Fruit fly (Drosophila melanogaster) whole organism, embryonic: ENCODE results near the gene Ppi1.

Experiments used
- Bgb ChIP-seq: fragments of 200-800 bp; sonication (Bioruptor generic); IDR thresholded peaks from 2 replicates; pipeline ENCODE4 v1.3.6; 2022; ENCODE audit warnings: missing biosample characterization, missing genetic modification characterization; ENCODE audit not compliant: partially characterized antibody
- CG10209 ChIP-seq: fragments of 200-800 bp; sonication (Bioruptor generic); optimal IDR thresholded peaks from 3 replicates; lab custom pipeline; 2017; ENCODE audit warnings: missing biosample characterization, mild to moderate bottlenecking, missing genetic modification characterization, missing genetic modification reagents
- CG10321 ChIP-seq: fragments of 200-800 bp; sonication (Bioruptor generic); IDR thresholded peaks from 2 replicates; pipeline ENCODE4 v1.3.6; 2022; ENCODE audit warnings: missing biosample characterization, missing genetic modification characterization
- CG11085 ChIP-seq: fragments of 200-800 bp; sonication (Bioruptor generic); IDR thresholded peaks from 2 replicates; pipeline ENCODE4 v1.3.6; 2022; ENCODE audit warnings: missing biosample characterization, missing genetic modification characterization
- CG11560 ChIP-seq: fragments of 200-800 bp; sonication (Bioruptor generic); IDR thresholded peaks from 3 replicates; pipeline ENCODE4 v1.3.6; 2022; ENCODE audit warnings: missing biosample characterization, missing genetic modification characterization
- CG12391 ChIP-seq: fragments of 200-800 bp; sonication (Bioruptor generic); optimal IDR thresholded peaks from 3 replicates; lab custom pipeline; 2018; ENCODE audit warnings: missing biosample characterization, mild to moderate bottlenecking, missing genetic modification characterization, moderate library complexity
- CG14710 ChIP-seq: fragments of 200-800 bp; sonication (Bioruptor generic); optimal IDR thresholded peaks from 3 replicates; lab custom pipeline; 2019; ENCODE audit warnings: missing biosample characterization, mild to moderate bottlenecking, missing genetic modification characterization, moderate library complexity
- CG14965 ChIP-seq: fragments of 200-800 bp; sonication (Bioruptor generic); optimal IDR thresholded peaks from 2 replicates; lab custom pipeline; 2016; ENCODE audit warnings: missing biosample characterization, missing genetic modification characterization, borderline replicate concordance
- CG15011 ChIP-seq: fragments of 200-800 bp; sonication (Bioruptor generic); optimal IDR thresholded peaks from 3 replicates; lab custom pipeline; 2018; ENCODE audit warnings: missing biosample characterization, mild to moderate bottlenecking, missing genetic modification characterization
- CG1602 ChIP-seq: fragments of 200-800 bp; sonication (Bioruptor generic); optimal IDR thresholded peaks from 3 replicates; lab custom pipeline; 2016; ENCODE audit warnings: missing biosample characterization, missing genetic modification characterization
- CG18262 ChIP-seq: fragments of 200-800 bp; optimal IDR thresholded peaks from 3 replicates; lab custom pipeline; 2019; ENCODE audit warnings: missing biosample characterization, mild to moderate bottlenecking, missing genetic modification characterization, moderate library complexity
- CG18619 ChIP-seq: fragments of 200-800 bp; sonication (Bioruptor generic); optimal IDR thresholded peaks from 3 replicates; lab custom pipeline; 2017; ENCODE audit warnings: missing biosample characterization, mild to moderate bottlenecking, missing genetic modification characterization
- CG2120 ChIP-seq: fragments of 200-800 bp; sonication (Bioruptor generic); optimal IDR thresholded peaks from 3 replicates; lab custom pipeline; 2016; ENCODE audit warnings: missing biosample characterization, missing genetic modification characterization
- CG3065 ChIP-seq: fragments of 200-800 bp; sonication (Bioruptor generic); optimal IDR thresholded peaks from 2 replicates; lab custom pipeline; 2016; ENCODE audit warnings: missing biosample characterization, missing genetic modification characterization
- CG31388 ChIP-seq: fragments of 200-800 bp; sonication (Bioruptor generic); optimal IDR thresholded peaks from 2 replicates; lab custom pipeline; 2016; ENCODE audit warnings: missing biosample characterization, missing genetic modification characterization
- CG31441 ChIP-seq: fragments of 200-800 bp; sonication (Bioruptor generic); IDR thresholded peaks from 2 replicates; pipeline ENCODE4 v1.3.6; 2022; ENCODE audit warnings: missing biosample characterization, missing genetic modification characterization
- CG32767 ChIP-seq: fragments of 200-800 bp; sonication (Bioruptor generic); IDR thresholded peaks from 2 replicates; pipeline ENCODE4 v1.3.6; 2022; ENCODE audit warnings: missing biosample characterization, missing genetic modification characterization
- CG32772 ChIP-seq: fragments of 200-800 bp; sonication (Bioruptor generic); IDR thresholded peaks from 2 replicates; pipeline ENCODE4 v1.3.6; 2022; ENCODE audit warnings: missing biosample characterization, missing genetic modification characterization
- CG34376 ChIP-seq: fragments of 200-800 bp; sonication (Bioruptor generic); optimal IDR thresholded peaks from 2 replicates; lab custom pipeline; 2018; ENCODE audit warnings: missing biosample characterization, mild to moderate bottlenecking, missing genetic modification characterization
- CG3726 ChIP-seq: fragments of 200-800 bp; sonication (Bioruptor generic); IDR thresholded peaks from 3 replicates; pipeline ENCODE4, ENCODE4 v1.3.6; 2022; ENCODE audit warnings: missing biosample characterization, missing genetic modification characterization
- CG3847 ChIP-seq: fragments of 200-800 bp; sonication (Bioruptor generic); IDR thresholded peaks from 2 replicates; pipeline ENCODE4 v1.3.6; 2022; ENCODE audit warnings: missing biosample characterization, missing genetic modification characterization
- CG4730 ChIP-seq: fragments of 200-800 bp; sonication (Bioruptor generic); IDR thresholded peaks from 2 replicates; pipeline ENCODE4 v1.3.6; 2022; ENCODE audit warnings: missing biosample characterization, missing genetic modification characterization
- CG6854 ChIP-seq: fragments of 200-800 bp; sonication (Bioruptor generic); optimal IDR thresholded peaks from 3 replicates; lab custom pipeline; 2017; ENCODE audit warnings: missing biosample characterization, mild to moderate bottlenecking, missing genetic modification characterization
- CG7839 ChIP-seq: fragments of 200-800 bp; sonication (Bioruptor generic); optimal IDR thresholded peaks from 3 replicates; lab custom pipeline; 2018; ENCODE audit warnings: missing biosample characterization, mild to moderate bottlenecking, missing genetic modification characterization, moderate library complexity
- CG7928 ChIP-seq: fragments of 200-800 bp; sonication (Bioruptor generic); optimal IDR thresholded peaks from 2 replicates; lab custom pipeline; 2017; ENCODE audit warnings: missing biosample characterization, mild to moderate bottlenecking, missing genetic modification characterization
- CG8924 ChIP-seq: fragments of 200-800 bp; optimal IDR thresholded peaks from 3 replicates; lab custom pipeline; 2019; ENCODE audit warnings: missing biosample characterization, mild to moderate bottlenecking, missing genetic modification characterization, moderate library complexity
- CG9817 ChIP-seq: fragments of 200-800 bp; sonication (Bioruptor generic); optimal IDR thresholded peaks from 2 replicates; lab custom pipeline; 2018; ENCODE audit warnings: missing biosample characterization, mild to moderate bottlenecking, missing genetic modification characterization, moderate library complexity
- Deaf1 ChIP-seq: fragments of 200-800 bp; optimal IDR thresholded peaks from 3 replicates; lab custom pipeline; 2019; ENCODE audit warnings: missing biosample characterization, mild to moderate bottlenecking, missing genetic modification characterization, moderate library complexity
- H15 ChIP-seq: fragments of 200-800 bp; sonication (Bioruptor generic); IDR thresholded peaks from 3 replicates; pipeline ENCODE4 v1.3.6; 2022; ENCODE audit warnings: missing biosample characterization, missing genetic modification characterization
- HLHmδ ChIP-seq: fragments of 200-800 bp; sonication (Bioruptor generic); optimal IDR thresholded peaks from 2 replicates; lab custom pipeline; 2018; ENCODE audit warnings: missing biosample characterization, mild to moderate bottlenecking, missing genetic modification characterization, moderate library complexity
- Hr78 ChIP-seq, 2 experiments: fragments of 200-800 bp in 1 of 2; fragments of >200 bp in 1 of 2; sonication (Bioruptor generic) in 1 of 2; optimal IDR thresholded peaks; 2 replicates each; lab custom pipeline; 2017 to 2019; ENCODE audit warnings: missing biosample characterization in 2 of 2, missing genetic modification characterization in 2 of 2, mild to moderate bottlenecking in 1 of 2, moderate library complexity in 1 of 2
- Med ChIP-seq: fragments of 200-800 bp; sonication (Bioruptor generic); peaks from one replicate; lab custom pipeline; 2016; ENCODE audit warnings: missing biosample characterization, missing genetic modification characterization, mild to moderate bottlenecking, inconsistent platforms, moderate library complexity
- Optix ChIP-seq: fragments of 200-800 bp; sonication (Bioruptor generic); IDR thresholded peaks from 3 replicates; pipeline ENCODE4 v1.3.6; 2022; ENCODE audit warnings: missing biosample characterization, missing genetic modification characterization
- Scr ChIP-seq: fragments of 200-800 bp; sonication (Bioruptor generic); IDR thresholded peaks from 2 replicates; pipeline ENCODE4 v1.3.6; 2022; ENCODE audit warnings: missing biosample characterization, missing genetic modification characterization; ENCODE audit not compliant: partially characterized antibody
- Six4 ChIP-seq: fragments of 200-800 bp; sonication (Bioruptor generic); optimal IDR thresholded peaks from 2 replicates; lab custom pipeline; 2016; ENCODE audit warnings: missing biosample characterization, missing genetic modification characterization
- Usf ChIP-seq: fragments of 200-800 bp; sonication (Bioruptor generic); optimal IDR thresholded peaks from 2 replicates; lab custom pipeline; 2017; ENCODE audit warnings: missing genotype, missing biosample characterization, missing genetic modification characterization
- abd-A ChIP-seq: fragments of 200-800 bp; sonication (Bioruptor generic); optimal IDR thresholded peaks from 3 replicates; lab custom pipeline; 2019; ENCODE audit warnings: missing biosample characterization, mild to moderate bottlenecking, missing genetic modification characterization, moderate library complexity
- ase ChIP-seq: fragments of 200-800 bp; sonication (Bioruptor generic); IDR thresholded peaks from 3 replicates; pipeline ENCODE4 v1.3.6; 2022; ENCODE audit warnings: missing biosample characterization, missing genetic modification characterization
- dati ChIP-seq: fragments of 200-800 bp; sonication (Bioruptor generic); IDR thresholded peaks from 2 replicates; pipeline ENCODE4 v1.3.6; 2022; ENCODE audit warnings: missing biosample characterization, missing genetic modification characterization
- dysf ChIP-seq: fragments of 200-800 bp; sonication (Bioruptor generic); IDR thresholded peaks from 3 replicates; pipeline ENCODE4 v1.3.6; 2022; ENCODE audit warnings: missing biosample characterization, missing genetic modification characterization
- kay ChIP-seq: fragments of 200-800 bp; sonication (Bioruptor generic); optimal IDR thresholded peaks from 2 replicates; lab custom pipeline; 2016; ENCODE audit warnings: missing biosample characterization, missing genetic modification characterization
- nmo ChIP-seq: fragments of 200-800 bp; sonication (Bioruptor generic); optimal IDR thresholded peaks from 2 replicates; lab custom pipeline; 2018; ENCODE audit warnings: missing biosample characterization, mild to moderate bottlenecking, missing genetic modification characterization, moderate library complexity
- onecut ChIP-seq: fragments of 200-800 bp; sonication (Bioruptor generic); IDR thresholded peaks from 2 replicates; pipeline ENCODE4 v1.3.6; 2022; ENCODE audit warnings: missing biosample characterization, missing genetic modification characterization
- pum ChIP-seq: fragments of 200-800 bp; sonication (Bioruptor generic); optimal IDR thresholded peaks from 2 replicates; lab custom pipeline; 2016; ENCODE audit warnings: missing biosample characterization, missing genetic modification characterization
- repo ChIP-seq: fragments of 200-800 bp; sonication (Bioruptor generic); optimal IDR thresholded peaks from 2 replicates; lab custom pipeline; 2016; ENCODE audit warnings: missing biosample characterization, missing genetic modification characterization
- seq ChIP-seq: fragments of 200-800 bp; sonication (Bioruptor generic); IDR thresholded peaks from 2 replicates; pipeline ENCODE4 v1.3.6; 2022; ENCODE audit warnings: missing biosample characterization, missing genetic modification characterization
- sim ChIP-seq: fragments of 200-800 bp; sonication (Bioruptor generic); IDR thresholded peaks from 2 replicates; pipeline ENCODE4 v1.3.6; 2022; ENCODE audit warnings: missing biosample characterization, missing genetic modification characterization
- sna ChIP-seq: fragments of 200-800 bp; sonication (Bioruptor generic); IDR thresholded peaks from 2 replicates; pipeline ENCODE4 v1.3.6; 2022; ENCODE audit warnings: missing biosample characterization, missing genetic modification characterization; ENCODE audit not compliant: partially characterized antibody
- ssp ChIP-seq: fragments of 200-800 bp; sonication (Bioruptor generic); IDR thresholded peaks from 2 replicates; pipeline ENCODE4 v1.3.6; 2022; ENCODE audit warnings: missing biosample characterization, missing genetic modification characterization
- tin ChIP-seq: fragments of 200-800 bp; sonication (Bioruptor generic); optimal IDR thresholded peaks from 3 replicates; lab custom pipeline; 2016; ENCODE audit warnings: missing biosample characterization, missing genetic modification characterization
- ttk ChIP-seq: fragments of 200-800 bp; sonication (Bioruptor generic); IDR thresholded peaks from 2 replicates; pipeline ENCODE4 v2.1.2; 2022; ENCODE audit warnings: missing biosample characterization, missing genetic modification characterization
- tup ChIP-seq: fragments of 200-800 bp; sonication (Bioruptor generic); optimal IDR thresholded peaks from 2 replicates; lab custom pipeline; 2016; ENCODE audit warnings: missing biosample characterization, mild to moderate bottlenecking, missing genetic modification characterization, moderate library complexity

Ppi1 gene

DNA sequence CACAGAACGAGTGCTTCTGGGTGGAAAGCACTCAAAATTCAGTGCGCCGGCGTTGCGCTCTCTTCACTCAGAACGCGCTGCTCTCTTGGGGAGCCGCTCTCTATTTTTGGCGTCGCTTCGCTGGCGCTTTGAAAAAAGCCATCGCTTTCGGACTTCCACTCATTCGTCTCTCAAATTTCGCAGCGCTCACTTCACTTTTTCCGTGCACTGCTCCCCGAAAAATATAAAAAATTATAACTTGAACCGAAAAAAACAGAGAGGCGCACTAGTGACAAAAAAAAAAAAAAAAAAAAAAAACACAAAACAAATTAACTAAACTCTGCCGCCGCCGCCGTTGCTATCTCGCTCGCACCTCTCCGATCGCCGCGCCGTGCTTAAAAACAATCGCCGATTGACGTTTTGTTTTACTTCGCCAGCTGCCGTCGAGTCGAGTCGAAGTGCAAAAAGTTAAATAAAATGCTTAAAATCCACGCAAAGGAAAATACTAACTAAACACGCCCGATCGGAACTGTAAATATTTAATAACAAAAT lies 29.5 kb downstream of the Ppi1 start:
- TF ChIP-seq HLHmδ (GFP tag; lab: Kevin White, UChicago) (no peak), CG18619 (GFP tag; lab: Kevin White, UChicago) (no peak), tin (GFP tag; lab: Kevin White, UChicago) (no peak), sna (peak; percentile 72), CG11560 (no peak), ssp (GFP tag; lab: Robert Waterston, UW) (no peak), nmo (GFP tag; lab: Kevin White, UChicago) (no peak), sim (GFP tag; lab: Robert Waterston, UW) (no peak), Usf (no peak), dati (GFP tag; lab: Robert Waterston, UW) (no peak), CG10321 (GFP tag; lab: Robert Waterston, UW) (no peak), CG11085 (no peak), Med (GFP tag; lab: Kevin White, UChicago) (peak; percentile 58), CG15011 (GFP tag; lab: Kevin White, UChicago) (no peak), Bgb (GFP tag; lab: Robert Waterston, UW) (peak; percentile 72; the same call in 1 of the 2 replicates), Six4 (GFP tag; lab: Kevin White, UChicago) (no peak), CG3726 (no peak), CG18262 (tag; lab: Kevin White, UChicago) (no peak), CG32767 (GFP tag; lab: Robert Waterston, UW) (no peak), ase (no peak), repo (GFP tag; lab: Kevin White, UChicago) (peak; percentile 22), CG2120 (GFP tag; lab: Kevin White, UChicago) (no peak), CG7928 (no peak), abd-A (tag; lab: Kevin White, UChicago) (no peak), CG4730 (no peak), CG14710 (tag; lab: Kevin White, UChicago) (no peak), Hr78 (GFP tag; optimal IDR thresholded peaks at IDR 0.05; lab: Kevin White, UChicago) (no peak), CG32772 (GFP tag; lab: Robert Waterston, UW) (peak; percentile 74), Scr (GFP tag; lab: Robert Waterston, UW) (peak; percentile 34; the same call in 1 of the 2 replicates), CG8924 (tag; lab: Kevin White, UChicago) (no peak), seq (GFP tag; lab: Robert Waterston, UW) (no peak), Optix (GFP tag; lab: Robert Waterston, UW) (no peak), CG1602 (GFP tag; lab: Kevin White, UChicago) (no peak), Deaf1 (tag; lab: Kevin White, UChicago) (peak; percentile 46), CG31441 (GFP tag; lab: Robert Waterston, UW) (no peak), CG31388 (GFP tag; lab: Kevin White, UChicago) (no peak), H15 (no peak), CG10209 (GFP tag; lab: Kevin White, UChicago) (no peak), pum (GFP tag; lab: Kevin White, UChicago) (no peak), onecut (no peak), CG12391 (tag; lab: Kevin White, UChicago) (no peak), ttk (GFP tag; lab: Robert Waterston, UW) (no peak), kay (no peak), CG7839 (tag; lab: Kevin White, UChicago) (no peak), dysf (GFP tag; lab: Robert Waterston, UW) (no peak), CG3847 (GFP tag; lab: Robert Waterston, UW) (no peak), CG6854 (GFP tag; lab: Kevin White, UChicago) (no peak), CG14965 (GFP tag; lab: Kevin White, UChicago) (no peak), CG9817 (tag; lab: Kevin White, UChicago) (no peak), tup (no peak), CG3065 (no peak), CG34376 (GFP tag; lab: Kevin White, UChicago) (peak; percentile 59)
